Worm (Caenorhabditis elegans) whole organism, midembryonic: Measurements from ENCODE around the gene Y43F8B.24.

Source experiments
- T22C8.4 ChIP-seq: fragments of 200-800 bp; sonication (Bioruptor generic); IDR thresholded peaks from 2 replicates; pipeline ENCODE4 v1.3.6; 2022; ENCODE audit warnings: missing genetic modification characterization, missing compliant biosample characterization
- cog-1 ChIP-seq: sonication (generic microtip); optimal IDR thresholded peaks from 2 replicates; lab custom pipeline; 2016; ENCODE audit warnings: missing genetic modification characterization, missing compliant biosample characterization
- flt-1 ChIP-seq: fragments of 200-800 bp; sonication (Bioruptor generic); IDR thresholded peaks from 2 replicates; pipeline ENCODE4 v1.3.6; 2022; ENCODE audit warnings: missing genetic modification characterization, missing compliant biosample characterization
- klf-2 ChIP-seq: fragments of 200-800 bp; sonication (Bioruptor generic); conservative IDR thresholded peaks from 2 replicates; pipeline ENCODE4 v1.3.6; 2022; ENCODE audit warnings: missing genetic modification reagents, missing genetic modification characterization, missing compliant biosample characterization
- tab-1 ChIP-seq: fragments of 200-800 bp; sonication (Bioruptor generic); IDR thresholded peaks from 2 replicates; pipeline ENCODE4 v1.3.6; 2022; ENCODE audit warnings: missing genetic modification characterization, missing compliant biosample characterization
- ztf-23 ChIP-seq: fragments of 200-800 bp; sonication (Bioruptor generic); IDR thresholded peaks from 2 replicates; pipeline ENCODE4 v1.3.6; 2022; ENCODE audit warnings: missing genetic modification reagents, missing genetic modification characterization, missing compliant biosample characterization
- ztf-29 ChIP-seq: fragments of 200-800 bp; sonication (Bioruptor generic); IDR thresholded peaks from 2 replicates; pipeline ENCODE4 v1.3.6; 2022; ENCODE audit warnings: missing genetic modification reagents, missing genetic modification characterization, missing compliant biosample characterization

- TF ChIP-seq ztf-29 (GFP tag; lab: Robert Waterston, UW) (no peak), flt-1 (GFP tag; lab: Robert Waterston, UW) (no peak), tab-1 (GFP tag; lab: Robert Waterston, UW) (no peak), T22C8.4 (GFP tag; lab: Robert Waterston, UW) (no peak), klf-2 (no peak), ztf-23 (GFP tag; lab: Robert Waterston, UW) (no peak), cog-1 (no peak)
Observed at ce11 chrV:19490461-19490860, 33.2 kb downstream of the Y43F8B.24 start, which contains the start of gene Y43F8B.7.
